Worm (Caenorhabditis elegans) whole organism, L4 larva: ENCODE data around the gene fbxc-25.

ENCODE experiments used
- F44E2.7 ChIP-seq: fragments of 200-800 bp; sonication (Bioruptor generic); IDR thresholded peaks from 2 replicates; pipeline ENCODE4 v2.1.2; 2022; ENCODE audit warnings: missing genetic modification characterization, missing compliant biosample characterization
- F49E8.2 ChIP-seq: sonication (generic microtip); optimal IDR thresholded peaks from 2 replicates; lab custom pipeline; 2016; ENCODE audit warnings: missing compliant biosample characterization, mild to moderate bottlenecking, missing genetic modification characterization, borderline replicate concordance
- R02D3.7 ChIP-seq: fragments of 150-350 bp; sonication (generic microtip); optimal IDR thresholded peaks from 3 replicates; lab custom pipeline; 2014; ENCODE audit warnings: missing biosample characterization, missing genetic modification characterization
- T20F7.1 ChIP-seq: fragments of 200-800 bp; sonication (Bioruptor generic); optimal IDR thresholded peaks from 2 replicates; lab custom pipeline; 2018; ENCODE audit warnings: mild to moderate bottlenecking, missing genetic modification characterization, missing compliant biosample characterization
- T26A8.4 ChIP-seq: fragments of 200-800 bp; sonication (Bioruptor generic); IDR thresholded peaks from 2 replicates; pipeline ENCODE4 v1.3.6; 2022; ENCODE audit warnings: missing genetic modification characterization, missing compliant biosample characterization
- Y105C5A.15 ChIP-seq: fragments of 200-800 bp; sonication (Bioruptor generic); IDR thresholded peaks from 2 replicates; pipeline ENCODE4 v1.3.6; 2022; ENCODE audit warnings: missing genetic modification characterization, missing compliant biosample characterization
- Y48G9A.11 ChIP-seq: fragments of 200-800 bp; sonication (Bioruptor generic); IDR thresholded peaks from 2 replicates; pipeline ENCODE4 v1.3.6; 2022; ENCODE audit warnings: missing genetic modification reagents, missing genetic modification characterization, missing compliant biosample characterization
- Y75B8A.6 ChIP-seq: fragments of 200-800 bp; sonication (Bioruptor generic); IDR thresholded peaks from 2 replicates; pipeline ENCODE4 v1.3.6; 2022; ENCODE audit warnings: missing genetic modification reagents, missing genetic modification characterization, missing compliant biosample characterization
- ZK337.2 ChIP-seq: fragments of 200-800 bp; sonication (Bioruptor generic); IDR thresholded peaks from 2 replicates; pipeline ENCODE4 v1.3.6; 2022; ENCODE audit warnings: missing genetic modification reagents, missing genetic modification characterization, missing compliant biosample characterization
- aha-1 ChIP-seq: fragments of 150-350 bp; peaks from one replicate; lab custom pipeline; 2014; ENCODE audit warnings: missing biosample characterization, missing genetic modification characterization
- attf-4 ChIP-seq: sonication (generic microtip); optimal IDR thresholded peaks from 3 replicates; lab custom pipeline; 2017; ENCODE audit warnings: missing biosample characterization, missing genetic modification characterization
- ceh-44 ChIP-seq: fragments of 200-800 bp; sonication (Bioruptor generic); IDR thresholded peaks from 2 replicates; pipeline ENCODE4 v1.3.6; 2022; ENCODE audit warnings: missing genetic modification reagents, missing genetic modification characterization, missing compliant biosample characterization
- ces-1 ChIP-seq: fragments of 150-350 bp; sonication (generic microtip); optimal IDR thresholded peaks from 4 replicates; lab custom pipeline; 2014; ENCODE audit warnings: missing biosample characterization, missing genetic modification reagents, missing genetic modification characterization
- daf-16 ChIP-seq, 3 experiments: sonication (generic microtip); optimal IDR thresholded peaks; 2 replicates each; lab custom pipeline; 2016 to 2017; ENCODE audit warnings: missing genetic modification characterization in 3 of 3, missing genetic modification reagents in 3 of 3, mild to moderate bottlenecking in 2 of 3, missing compliant biosample characterization in 2 of 3, missing biosample characterization in 1 of 3, moderate library complexity in 1 of 3
- dmd-6 ChIP-seq: fragments of 200-800 bp; sonication (Bioruptor generic); IDR thresholded peaks from 2 replicates; pipeline ENCODE4 v1.3.6; 2022; ENCODE audit warnings: missing genetic modification reagents, missing genetic modification characterization, missing compliant biosample characterization
- dpl-1 ChIP-seq: fragments of 150-350 bp; optimal IDR thresholded peaks from 2 replicates; lab custom pipeline; 2014; ENCODE audit warnings: missing biosample characterization, missing genetic modification reagents, missing genetic modification characterization
- dve-1 ChIP-seq: sonication (generic microtip); optimal IDR thresholded peaks from 2 replicates; lab custom pipeline; 2017; ENCODE audit warnings: antibody characterized with exemption, mild to moderate bottlenecking, missing genetic modification characterization, missing compliant biosample characterization; ENCODE audit not compliant: insufficient read depth
- egl-27 ChIP-seq: sonication (generic microtip); optimal IDR thresholded peaks from 3 replicates; lab custom pipeline; 2017; ENCODE audit warnings: missing biosample characterization, missing genetic modification reagents, missing genetic modification characterization
- gei-8 ChIP-seq: fragments of 200-800 bp; sonication (Bioruptor generic); optimal IDR thresholded peaks from 2 replicates; lab custom pipeline; 2018; ENCODE audit warnings: mild to moderate bottlenecking, missing genetic modification characterization, missing compliant biosample characterization
- hlh-11 ChIP-seq: fragments of 200-800 bp; sonication (Bioruptor generic); optimal IDR thresholded peaks from 2 replicates; lab custom pipeline; 2018; ENCODE audit warnings: mild to moderate bottlenecking, missing genetic modification characterization, missing compliant biosample characterization
- hlh-30 ChIP-seq: sonication (generic microtip); optimal IDR thresholded peaks from 2 replicates; lab custom pipeline; 2017; ENCODE audit warnings: antibody characterized with exemption, mild to moderate bottlenecking, missing genetic modification characterization, missing compliant biosample characterization; ENCODE audit not compliant: insufficient read depth
- lin-29 ChIP-seq: fragments of 200-800 bp; sonication (Bioruptor generic); IDR thresholded peaks from 2 replicates; pipeline ENCODE4 v1.3.6; 2022; ENCODE audit warnings: missing genetic modification reagents, missing genetic modification characterization, missing compliant biosample characterization
- lin-38 ChIP-seq: fragments of 200-800 bp; sonication (Bioruptor generic); IDR thresholded peaks from 2 replicates; pipeline ENCODE4 v1.3.6; 2022; ENCODE audit warnings: missing genetic modification reagents, missing genetic modification characterization, missing compliant biosample characterization
- madf-9 ChIP-seq: fragments of 200-800 bp; sonication (Bioruptor generic); conservative IDR thresholded peaks from 2 replicates; pipeline ENCODE4 v1.3.6; 2022; ENCODE audit warnings: missing genetic modification reagents, missing genetic modification characterization, missing compliant biosample characterization
- mep-1 ChIP-seq: fragments of 150-350 bp; sonication (generic microtip); optimal IDR thresholded peaks from 3 replicates; lab custom pipeline; 2014; ENCODE audit warnings: missing biosample characterization, missing genetic modification characterization
- nhr-10 ChIP-seq: fragments of 150-350 bp; optimal IDR thresholded peaks from 2 replicates; lab custom pipeline; 2014; ENCODE audit warnings: missing biosample characterization, missing genetic modification characterization
- nhr-11 ChIP-seq: fragments of 150-350 bp; optimal IDR thresholded peaks from 2 replicates; lab custom pipeline; 2014; ENCODE audit warnings: missing biosample characterization, missing genetic modification characterization
- nhr-111 ChIP-seq: fragments of 200-800 bp; sonication (Bioruptor generic); optimal IDR thresholded peaks from 2 replicates; lab custom pipeline; 2018; ENCODE audit warnings: mild to moderate bottlenecking, missing genetic modification characterization, missing compliant biosample characterization
- nhr-25 ChIP-seq: sonication (generic microtip); optimal IDR thresholded peaks from 2 replicates; lab custom pipeline; 2017; ENCODE audit warnings: missing genetic modification characterization, mild to moderate bottlenecking, missing compliant biosample characterization, antibody characterized with exemption, moderate library complexity, borderline replicate concordance; ENCODE audit not compliant: insufficient read depth
- nhr-28 ChIP-seq: fragments of 150-350 bp; optimal IDR thresholded peaks from 2 replicates; lab custom pipeline; 2014; ENCODE audit warnings: missing biosample characterization, missing genetic modification characterization
- nhr-42 ChIP-seq: fragments of 200-800 bp; sonication (Bioruptor generic); IDR thresholded peaks from 2 replicates; pipeline ENCODE4 v1.3.6; 2022; ENCODE audit warnings: missing genetic modification characterization, missing compliant biosample characterization
- nhr-48 ChIP-seq: sonication (generic microtip); optimal IDR thresholded peaks from 2 replicates; lab custom pipeline; 2016; ENCODE audit warnings: mild to moderate bottlenecking, missing genetic modification characterization, missing compliant biosample characterization
- nhr-76 ChIP-seq: fragments of 150-350 bp; optimal IDR thresholded peaks from 2 replicates; lab custom pipeline; 2014; ENCODE audit warnings: missing biosample characterization, missing genetic modification characterization
- php-3 ChIP-seq: fragments of 200-800 bp; sonication (Bioruptor generic); IDR thresholded peaks from 2 replicates; pipeline ENCODE4 v1.3.6; 2022; ENCODE audit warnings: missing genetic modification reagents, missing genetic modification characterization, missing compliant biosample characterization
- pqm-1 ChIP-seq: sonication (generic microtip); optimal IDR thresholded peaks from 2 replicates; lab custom pipeline; 2017; ENCODE audit warnings: missing biosample characterization, missing genetic modification characterization
- rbr-2 ChIP-seq: sonication (generic microtip); optimal IDR thresholded peaks from 2 replicates; lab custom pipeline; 2016; ENCODE audit warnings: missing genotype, missing genetic modification characterization, missing compliant biosample characterization
- unc-62 ChIP-seq, 3 experiments: fragments of 150-350 bp in 1 of 3; sonication (generic microtip); optimal IDR thresholded peaks in 2 of 3; peaks in 1 of 3; 1 replicate in 1 of 3; 2 replicates in 2 of 3; lab custom pipeline; 2014 to 2017; ENCODE audit warnings: missing biosample characterization in 3 of 3, missing genetic modification characterization in 3 of 3, missing genetic modification reagents in 3 of 3, missing genotype in 1 of 3
- zfp-2 ChIP-seq: sonication (generic microtip); optimal IDR thresholded peaks from 2 replicates; lab custom pipeline; 2016; ENCODE audit warnings: mild to moderate bottlenecking, missing genetic modification characterization, missing compliant biosample characterization
- zip-11 ChIP-seq: fragments of 200-800 bp; sonication (Bioruptor generic); IDR thresholded peaks from 2 replicates; pipeline ENCODE4 v1.3.6; 2022; ENCODE audit warnings: missing genetic modification characterization, missing compliant biosample characterization
- zip-2 ChIP-seq: fragments of 150-350 bp; optimal IDR thresholded peaks from 2 replicates; lab custom pipeline; 2014; ENCODE audit warnings: missing biosample characterization, missing genetic modification characterization

The fbxc-25 gene

DNA sequence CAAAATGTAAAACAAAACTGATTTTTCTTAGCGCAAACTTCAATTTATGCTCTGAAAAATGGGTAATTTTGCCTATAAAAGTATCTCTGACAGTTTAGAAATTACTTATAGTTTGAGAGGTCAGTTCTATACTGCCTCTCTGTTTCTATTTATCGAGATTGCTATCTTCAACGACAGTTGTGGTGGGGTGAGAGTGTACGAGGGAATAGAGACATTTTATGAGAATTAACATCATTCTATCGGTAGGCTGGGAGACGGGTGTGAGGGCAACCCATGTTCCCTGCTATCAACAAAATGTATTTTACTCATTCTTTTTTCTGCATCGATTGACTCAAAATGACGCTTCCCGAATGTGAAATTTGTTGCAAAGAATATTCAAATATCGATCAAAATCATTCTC is 24.0 kb upstream of the fbxc-25 start, which contains the start of gene ZK1240.3 (continued):
- TF ChIP-seq php-3: 0 out of 2 replicates have a peak, but pooled peaks have one; percentile 48
- TF ChIP-seq attf-4 (tag; lab: Kevin White, UChicago): no peak
- TF ChIP-seq aha-1 (tag; lab: Kevin White, UChicago): peak; percentile 80
- TF ChIP-seq rbr-2 (tag; lab: Kevin White, UChicago): no peak
- no peak for TF ChIP-seq nhr-48 (tag; lab: Kevin White, UChicago)
- no peak for TF ChIP-seq zip-11 (GFP tag; lab: Robert Waterston, UW)
- TF ChIP-seq lin-38 (GFP tag; lab: Robert Waterston, UW): no peak
- no peak for TF ChIP-seq F49E8.2 (tag; lab: Kevin White, UChicago)
- no peak for TF ChIP-seq zfp-2 (tag; lab: Kevin White, UChicago)
- TF ChIP-seq nhr-10: no peak
- no peak for TF ChIP-seq ceh-44 (GFP tag; lab: Robert Waterston, UW)
- TF ChIP-seq mep-1 (tag; lab: Kevin White, UChicago): no peak
- TF ChIP-seq dpl-1: no peak
- TF ChIP-seq Y105C5A.15 (GFP tag; lab: Robert Waterston, UW): no peak
- no peak for TF ChIP-seq T26A8.4 (GFP tag; lab: Robert Waterston, UW)
- TF ChIP-seq Y75B8A.6 (GFP tag; lab: Robert Waterston, UW): no peak
- TF ChIP-seq T20F7.1: peak; percentile 32
- TF ChIP-seq ZK337.2 (GFP tag; lab: Robert Waterston, UW): no peak
- TF ChIP-seq nhr-42 (GFP tag; lab: Robert Waterston, UW): no peak
- TF ChIP-seq nhr-111: no peak
- TF ChIP-seq dve-1 (tag; lab: Kevin White, UChicago): peak; percentile 23
- TF ChIP-seq nhr-76 (tag; lab: Kevin White, UChicago): no peak
- TF ChIP-seq unc-62 (GFP tag; optimal IDR thresholded peaks at IDR 0.05 in 1 of 2; lab: Kevin White, UChicago): peak in 1 of 2 experiments; percentile 37
- no peak for TF ChIP-seq unc-62 (tag; optimal IDR thresholded peaks at IDR 0.05; lab: Kevin White, UChicago)
- no peak for TF ChIP-seq R02D3.7
- no peak for TF ChIP-seq lin-29
- TF ChIP-seq ces-1 (GFP tag; lab: Kevin White, UChicago): no peak
- no peak for TF ChIP-seq Y48G9A.11 (GFP tag; lab: Robert Waterston, UW)
- TF ChIP-seq zip-2 (tag; lab: Kevin White, UChicago): no peak
- TF ChIP-seq egl-27 (tag; lab: Kevin White, UChicago): no peak
- TF ChIP-seq dmd-6 (GFP tag; lab: Robert Waterston, UW): peak; percentile 69
- TF ChIP-seq nhr-25: no peak
- peak; percentile 91 for TF ChIP-seq pqm-1 (tag; lab: Kevin White, UChicago)
- TF ChIP-seq hlh-11 (tag; lab: Kevin White, UChicago): peak; percentile 58
- no peak for TF ChIP-seq daf-16 (GFP tag; optimal IDR thresholded peaks at IDR 0.05; lab: Kevin White, UChicago)
- peak; percentile 62 for TF ChIP-seq daf-16 (tag; optimal IDR thresholded peaks at IDR 0.05; lab: Kevin White, UChicago)
- no peak for TF ChIP-seq F44E2.7
- no peak for TF ChIP-seq hlh-30 (tag; lab: Kevin White, UChicago)
- no peak for TF ChIP-seq gei-8 (GFP tag; lab: Kevin White, UChicago)
- no peak for TF ChIP-seq nhr-11 (tag; lab: Kevin White, UChicago)

DNA sequence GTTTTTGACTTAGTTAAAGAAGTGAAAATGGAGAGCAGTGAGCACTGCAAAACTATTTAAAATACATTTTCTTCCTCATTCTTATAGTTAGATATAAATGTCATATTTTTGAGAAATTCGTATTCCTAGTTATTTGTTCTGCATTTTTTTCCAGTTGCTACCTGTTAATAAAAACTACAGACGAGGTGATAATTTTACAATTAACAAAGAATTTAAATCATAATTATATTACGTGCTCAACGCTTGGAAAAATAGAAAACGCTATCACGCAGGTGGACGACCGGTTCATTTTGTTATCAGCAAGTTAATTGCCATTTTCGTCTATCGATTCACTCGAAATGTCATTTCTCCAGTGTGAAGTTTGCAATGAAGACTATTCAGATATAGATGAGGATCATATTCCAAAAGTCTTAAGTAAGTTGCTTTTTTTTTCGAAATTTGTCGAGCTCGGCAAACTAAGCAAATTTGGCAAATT is 21.9 kb upstream of the fbxc-25 start, which contains the start of the genes ZK1240.5 and ZK1240.9:
TSS of gene ZK1240.5 (minus strand) at position 51 of the 475 bp plus-strand sequence.
TSS of gene ZK1240.9 (plus strand) at position 307 of the 475 bp plus-strand sequence.
- TF ChIP-seq aha-1 (tag; lab: Kevin White, UChicago) (peak; percentile 22), R02D3.7 (no peak), attf-4 (tag; lab: Kevin White, UChicago) (no peak), php-3 (peak; percentile 9; the same call in 1 of the 2 replicates), daf-16 (GFP tag; optimal IDR thresholded peaks at IDR 0.05; lab: Kevin White, UChicago) (no peak), daf-16 (tag; optimal IDR thresholded peaks at IDR 0.05; lab: Kevin White, UChicago) (no peak), unc-62 (GFP tag; optimal IDR thresholded peaks at IDR 0.05 in 1 of 2; lab: Kevin White, UChicago) (peak in 1 of 2 experiments; percentile 72), unc-62 (tag; optimal IDR thresholded peaks at IDR 0.05; lab: Kevin White, UChicago) (no peak), madf-9 (GFP tag; lab: Robert Waterston, UW) (no peak), pqm-1 (tag; lab: Kevin White, UChicago) (peak; percentile 76), dmd-6 (GFP tag; lab: Robert Waterston, UW) (0 out of 2 replicates have a peak, but pooled peaks have one; percentile 14), nhr-28 (tag; lab: Kevin White, UChicago) (peak; percentile 26)
